Worm (Caenorhabditis elegans): Measurements from ENCODE around the gene gtap-2.

The gtap-2 gene

ce11 chrIII:9765465-9765900 is 42.9 kb upstream of the gtap-2 start (continued):
- peak; percentile 99 for TF ChIP-seq swsn-7 (tag; optimal IDR thresholded peaks at IDR 0.05)
- TF ChIP-seq lsy-2 (tag; optimal IDR thresholded peaks at IDR 0.05): peak; percentile 100
- TF ChIP-seq fkh-8 (tag; optimal IDR thresholded peaks at IDR 0.05): peak; percentile 99
- peak; percentile 97 for TF ChIP-seq xbp-1 (tag; optimal IDR thresholded peaks at IDR 0.05)
- TF ChIP-seq mep-1 (tag; optimal IDR thresholded peaks at IDR 0.05): peak; percentile 98
- TF ChIP-seq nhr-85 (tag): peak; percentile 99
- TF ChIP-seq irx-1 (tag; optimal IDR thresholded peaks at IDR 0.05): peak; percentile 96
- TF ChIP-seq aly-2 (tag; optimal IDR thresholded peaks at IDR 0.05): peak; percentile 96
- TF ChIP-seq lin-14 (GFP tag; optimal IDR thresholded peaks at IDR 0.05): peak; percentile 100
- no peak for TF ChIP-seq blmp-1 (tag; optimal IDR thresholded peaks at IDR 0.05)
- TF ChIP-seq lin-13 (GFP tag; optimal IDR thresholded peaks at IDR 0.05): peak; percentile 96
- peak; percentile 95 for TF ChIP-seq skn-1 (tag; optimal IDR thresholded peaks at IDR 0.05)
- no peak for TF ChIP-seq Y116A8C.19 (tag; optimal IDR thresholded peaks at IDR 0.05; ENCODE audit: borderline replicate concordance)
- peak; percentile 97 for TF ChIP-seq ceh-88 (GFP tag; IDR thresholded peaks at IDR 0.05)
- peak; percentile 98 for TF ChIP-seq nhr-90 (tag; optimal IDR thresholded peaks at IDR 0.05; ENCODE audit: poor library complexity)
- TF ChIP-seq aha-1 (tag; optimal IDR thresholded peaks at IDR 0.05): peak; percentile 68
- peak; percentile 43 for TF ChIP-seq C34B4.2 (tag; optimal IDR thresholded peaks at IDR 0.05)
- peak; percentile 97 for TF ChIP-seq egl-13 (tag; optimal IDR thresholded peaks at IDR 0.05)
- peak; percentile 89 for TF ChIP-seq nhr-11 (tag; optimal IDR thresholded peaks at IDR 0.05)
- TF ChIP-seq snu-23 (GFP tag; optimal IDR thresholded peaks at IDR 0.05): peak; percentile 99
- peak; percentile 89 for TF ChIP-seq hpl-2 (GFP tag; optimal IDR thresholded peaks at IDR 0.05)
- peak; percentile 70 for TF ChIP-seq fkh-4 (tag; optimal IDR thresholded peaks at IDR 0.05; ENCODE audit: borderline replicate concordance)
- TF ChIP-seq pag-3 (tag; optimal IDR thresholded peaks at IDR 0.05; ENCODE audit: borderline replicate concordance, insufficient read depth): no peak
- peak; percentile 95 for TF ChIP-seq zip-4 (GFP tag; optimal IDR thresholded peaks at IDR 0.05)
- TF ChIP-seq F16B12.6 (tag; optimal IDR thresholded peaks at IDR 0.05): peak; percentile 57
- TF ChIP-seq mdl-1 (tag; optimal IDR thresholded peaks at IDR 0.05): peak; percentile 77 to 99
- TF ChIP-seq lin-39 (tag; optimal IDR thresholded peaks at IDR 0.05): peak; percentile 84
- TF ChIP-seq tbx-2 (tag; optimal IDR thresholded peaks at IDR 0.05): peak; percentile 99
- TF ChIP-seq grh-1 (GFP tag; IDR thresholded peaks at IDR 0.05): peak; percentile 98
- TF ChIP-seq isw-1 (GFP tag; IDR thresholded peaks at IDR 0.05): peak; percentile 98
- TF ChIP-seq nhr-12 (tag; optimal IDR thresholded peaks at IDR 0.05): peak; percentile 69
- peak; percentile 89 for TF ChIP-seq lir-3 (tag; optimal IDR thresholded peaks at IDR 0.05; ENCODE audit: poor library complexity)
- peak; percentile 77 to 86 (median 85) for TF ChIP-seq dpl-1 (GFP tag; optimal IDR thresholded peaks at IDR 0.05)
- peak; percentile 94 for TF ChIP-seq C04F5.9 (tag; optimal IDR thresholded peaks at IDR 0.05)
- TF ChIP-seq ztf-4 (tag; optimal IDR thresholded peaks at IDR 0.05): peak; percentile 99
- TF ChIP-seq nhr-19 (GFP tag; conservative IDR thresholded peaks at IDR 0.05): peak; percentile 98
- TF ChIP-seq hlh-4 (tag; optimal IDR thresholded peaks at IDR 0.05): no peak
- peak; percentile 99 for TF ChIP-seq nhr-20 (tag; optimal IDR thresholded peaks at IDR 0.05)
- TF ChIP-seq egl-27 (tag; optimal IDR thresholded peaks at IDR 0.05): peak in 1 of 2 experiments; percentile 24
- peak; percentile 98 for TF ChIP-seq rnt-1 (tag; optimal IDR thresholded peaks at IDR 0.05)
- TF ChIP-seq nhr-84 (tag; optimal IDR thresholded peaks at IDR 0.05): no peak
- peak in 5 of 6 experiments; percentile 38 to 93 (median 75) for TF ChIP-seq elt-3 (tag; optimal IDR thresholded peaks at IDR 0.05)
- peak; percentile 99 for TF ChIP-seq unc-86 (tag; optimal IDR thresholded peaks at IDR 0.05)
- no peak for TF ChIP-seq tlp-1 (tag; optimal IDR thresholded peaks at IDR 0.05)
- TF ChIP-seq ceh-8 (GFP tag; optimal IDR thresholded peaks at IDR 0.05): peak; percentile 96
- no peak for TF ChIP-seq pqm-1 (tag; optimal IDR thresholded peaks at IDR 0.05)
- no peak for TF ChIP-seq nhr-76 (tag; optimal IDR thresholded peaks at IDR 0.05)

Measured in whole organism, L1 larva.